Fruit fly (Drosophila melanogaster) whole organism, prepupa: ENCODE measurements around the gene CG8541.

ENCODE experiments used
- CG1621 ChIP-seq: fragments of 200-800 bp; sonication (Bioruptor generic); optimal IDR thresholded peaks from 3 replicates; lab custom pipeline; 2018; ENCODE audit warnings: missing biosample characterization, mild to moderate bottlenecking, missing genetic modification characterization
- Smox ChIP-seq: fragments of 200-800 bp; sonication (Bioruptor generic); optimal IDR thresholded peaks from 3 replicates; lab custom pipeline; 2016; ENCODE audit warnings: missing biosample characterization, missing genetic modification characterization
- ss ChIP-seq, 2 experiments: fragments of 200-800 bp; sonication (Bioruptor generic); optimal IDR thresholded peaks; 2 replicates in 1 of 2; 3 replicates in 1 of 2; lab custom pipeline; 2017 to 2018; ENCODE audit warnings: mild to moderate bottlenecking in 2 of 2, missing biosample characterization in 2 of 2, missing genetic modification characterization in 2 of 2, moderate library complexity in 1 of 2

- TF ChIP-seq ss (GFP tag; optimal IDR thresholded peaks at IDR 0.05; lab: Kevin White, UChicago): no peak
- no peak for TF ChIP-seq CG1621
- no peak for TF ChIP-seq Smox (GFP tag; lab: Kevin White, UChicago)
Observed at dm6 chr3L:7440633-7441032, 30.7 kb upstream of the CG8541 start, which contains the start of gene sphinx2.
